Fruit fly (Drosophila melanogaster): ENCODE data around the gene Liprin-alpha.

Gene Liprin-alpha

DNA sequence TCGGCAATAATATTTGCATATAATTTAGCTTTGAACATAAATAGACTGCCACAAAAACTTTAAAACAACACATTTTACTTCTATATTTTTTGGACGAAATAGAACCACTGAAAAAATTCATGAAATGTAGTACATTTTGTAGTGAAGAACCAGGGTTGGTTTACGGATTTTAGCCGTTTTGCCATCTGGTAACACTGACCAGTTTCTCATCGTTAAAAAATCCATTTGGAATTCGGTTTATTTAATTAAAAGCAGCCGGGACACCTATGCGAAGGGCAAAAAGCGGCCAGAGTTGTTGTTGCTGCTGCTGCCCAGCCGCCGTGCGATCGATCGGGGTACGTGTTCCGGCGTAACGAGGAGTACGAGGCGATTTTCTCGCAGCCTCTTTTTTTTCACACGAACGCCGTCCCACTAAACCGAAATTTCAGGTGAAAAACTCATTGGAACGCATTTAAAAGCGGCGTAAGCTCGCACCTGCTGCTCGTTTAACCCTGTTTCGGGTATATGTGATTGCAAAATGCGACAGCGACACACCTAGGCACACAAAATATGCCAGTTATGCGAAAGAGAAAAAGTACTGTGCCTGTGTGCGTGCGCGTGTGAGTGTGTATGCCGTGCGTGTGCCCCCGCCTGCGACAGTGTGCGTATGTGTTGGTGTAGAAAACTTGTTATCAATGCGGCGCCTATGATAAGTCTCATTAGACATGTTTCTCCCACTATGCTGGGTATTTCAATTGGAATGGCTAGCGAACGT, at the start of gene Liprin-alpha:
TSS of gene Liprin-alpha (plus strand) at position 154 of the 754 bp plus-strand sequence.
- no peak for TF ChIP-seq GATAd (GFP tag; optimal IDR thresholded peaks at IDR 0.05)
- no peak for TF ChIP-seq Jra (GFP tag; optimal IDR thresholded peaks at IDR 0.05)
- peak; percentile 89 for TF ChIP-seq N (GFP tag; optimal IDR thresholded peaks at IDR 0.05)
- no peak for TF ChIP-seq foxo (GFP tag; optimal IDR thresholded peaks at IDR 0.05)
- no peak for TF ChIP-seq jim (GFP tag; optimal IDR thresholded peaks at IDR 0.05)
- peak; percentile 25 for TF ChIP-seq Abd-B (GFP tag; optimal IDR thresholded peaks at IDR 0.05)
- TF ChIP-seq dmrt93B (GFP tag; optimal IDR thresholded peaks at IDR 0.05), result no peak
- no peak for TF ChIP-seq ey (GFP tag; optimal IDR thresholded peaks at IDR 0.05)

DNA sequence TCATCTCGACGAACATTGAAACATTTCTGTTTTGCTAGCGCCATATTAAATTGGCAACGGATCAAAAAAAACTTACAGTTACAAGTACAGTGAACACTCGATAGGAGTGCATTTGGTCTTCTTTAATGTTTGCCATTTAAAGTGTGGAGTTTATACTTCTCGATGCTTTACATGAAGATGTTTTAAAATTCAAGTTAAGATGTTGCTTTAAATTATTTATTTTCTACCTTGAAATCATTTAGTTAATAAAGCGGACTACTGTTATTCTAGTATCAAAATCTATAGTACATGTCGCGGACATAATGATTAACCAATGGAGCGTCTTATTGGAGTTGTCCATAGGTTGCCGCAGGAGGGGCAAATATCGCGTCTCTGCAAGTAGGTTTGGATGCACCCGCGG, 47.2 kb upstream of the Liprin-alpha start, which contains the start of gene cort:
TSS of gene cort (minus strand) at position 101 of the 400 bp plus-strand sequence.
- TF ChIP-seq CG9705 (GFP tag; optimal IDR thresholded peaks at IDR 0.05) (no peak), pan (optimal IDR thresholded peaks at IDR 0.05) (no peak), Myc (optimal IDR thresholded peaks at IDR 0.05) (no peak)

DNA sequence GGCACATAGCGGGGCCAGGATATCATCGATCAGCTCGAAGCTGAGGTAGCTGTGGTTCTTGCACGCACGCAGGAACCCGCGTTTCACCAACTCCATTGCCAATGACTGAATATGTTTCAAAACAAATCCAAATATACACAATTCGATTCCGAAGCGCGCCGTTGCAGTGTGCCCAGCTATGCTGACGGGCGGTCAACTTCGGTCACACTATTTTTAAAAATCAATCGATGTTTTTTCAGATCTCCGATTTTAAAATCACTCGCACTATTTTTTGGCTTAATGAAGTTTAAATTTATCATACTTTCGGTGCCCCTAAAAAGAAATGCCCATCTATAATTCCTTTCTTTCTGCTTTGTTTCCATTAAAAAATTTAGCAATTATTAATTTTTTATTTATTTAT, 46.2 kb upstream of the Liprin-alpha start, which contains the start of gene Nse1:
TSS of gene Nse1 (minus strand) at position 173 of the 400 bp plus-strand sequence.
- TF ChIP-seq dmrt93B (GFP tag; optimal IDR thresholded peaks at IDR 0.05) (no peak), pan (optimal IDR thresholded peaks at IDR 0.05) (no peak), Myc (optimal IDR thresholded peaks at IDR 0.05) (no peak), Abd-B (GFP tag; optimal IDR thresholded peaks at IDR 0.05) (no peak)

DNA sequence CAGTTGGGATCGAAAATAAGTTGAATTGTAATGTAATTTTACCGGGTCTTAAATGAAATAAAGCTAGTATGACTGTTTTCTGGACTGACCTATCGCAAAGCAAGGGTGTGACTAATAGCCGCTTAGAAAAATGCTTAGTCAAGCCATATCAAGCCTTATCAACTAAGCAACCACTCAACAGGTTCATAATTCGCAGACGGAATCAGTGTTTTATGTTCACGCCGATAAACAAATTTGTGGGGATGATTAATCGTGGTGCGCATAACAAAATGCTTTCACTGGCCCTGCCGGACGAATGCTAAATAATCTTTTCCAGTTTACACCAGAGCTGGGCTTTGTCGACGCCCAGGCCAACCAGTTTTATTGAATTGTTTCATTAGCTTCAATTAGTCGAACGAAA, 40.8 kb upstream of the Liprin-alpha start:
- TF ChIP-seq ey (GFP tag; optimal IDR thresholded peaks at IDR 0.05), result no peak

DNA sequence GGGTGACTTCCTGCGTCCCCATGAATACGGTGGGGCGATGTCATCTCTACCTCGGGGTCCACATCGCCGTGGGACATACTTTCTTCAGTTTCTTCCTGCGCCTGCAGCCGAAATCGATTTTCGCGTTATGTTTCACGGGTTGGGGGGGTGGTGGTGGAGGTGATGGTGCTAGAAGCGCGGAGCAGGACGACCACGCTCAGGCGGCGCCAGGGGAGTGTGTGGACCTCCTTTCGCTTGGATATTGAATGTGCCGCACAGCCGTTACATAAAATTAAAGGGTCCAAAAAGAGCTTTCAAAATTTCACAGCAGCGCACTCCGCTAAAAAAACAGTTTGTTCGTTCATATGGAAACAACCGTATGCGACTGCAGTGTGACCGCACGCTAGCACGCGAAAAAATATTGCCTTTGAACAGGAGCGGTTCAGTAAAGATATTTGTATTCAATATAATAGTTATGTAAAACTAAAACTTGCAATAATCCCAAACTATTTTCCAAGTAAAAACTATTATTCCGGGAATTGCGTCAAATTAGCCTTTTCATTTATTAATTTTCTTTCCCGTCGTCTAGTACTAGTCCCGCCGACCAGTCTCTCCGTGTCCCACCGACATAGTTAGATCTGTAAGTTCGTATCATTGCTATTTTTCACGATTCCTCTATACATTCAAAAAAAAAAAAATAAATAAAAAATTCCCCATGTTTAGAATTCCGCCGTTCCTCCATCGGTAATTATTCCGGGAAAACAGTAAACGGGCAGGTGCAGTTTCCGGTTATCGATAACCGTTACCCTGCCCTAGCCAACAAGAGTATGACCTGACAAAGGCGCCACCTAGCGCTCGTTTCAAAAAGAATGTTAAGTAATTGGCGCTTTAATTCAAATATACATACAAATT, 39.5 kb upstream of the Liprin-alpha start, which contains the start of gene Nhe3:
TSS of gene Nhe3 (minus strand) at position 373 of the 891 bp plus-strand sequence.
- TF ChIP-seq Hnf4 (GFP tag; optimal IDR thresholded peaks at IDR 0.05), result peak; percentile 75
- no peak for TF ChIP-seq CrebA (GFP tag; optimal IDR thresholded peaks at IDR 0.05; ENCODE audit: borderline replicate concordance)
- TF ChIP-seq OdsH (GFP tag; optimal IDR thresholded peaks at IDR 0.05), result peak; percentile 82
- TF ChIP-seq HLH106 (tag; optimal IDR thresholded peaks at IDR 0.05), result peak; percentile 77
- peak; percentile 86 for TF ChIP-seq sv (GFP tag; optimal IDR thresholded peaks at IDR 0.05)
- TF ChIP-seq brk (GFP tag; optimal IDR thresholded peaks at IDR 0.05), result no peak
- TF ChIP-seq fru (GFP tag; optimal IDR thresholded peaks at IDR 0.05), result peak; percentile 42
- no peak for TF ChIP-seq Myc (optimal IDR thresholded peaks at IDR 0.05)
- peak; percentile 32 for TF ChIP-seq Vsx2 (GFP tag; optimal IDR thresholded peaks at IDR 0.05; ENCODE audit: partially characterized antibody)
- peak in 1 of 2 experiments; percentile 84 for TF ChIP-seq foxo (GFP tag; optimal IDR thresholded peaks at IDR 0.05)
- TF ChIP-seq Dif (GFP tag; optimal IDR thresholded peaks at IDR 0.05; ENCODE audit: partially characterized antibody), result no peak
- no peak for TF ChIP-seq usp (GFP tag; optimal IDR thresholded peaks at IDR 0.05)
- TF ChIP-seq ey (GFP tag; optimal IDR thresholded peaks at IDR 0.05), result peak; percentile 82
- no peak for TF ChIP-seq GATAd (GFP tag; optimal IDR thresholded peaks at IDR 0.05)
- TF ChIP-seq Rel (GFP tag; optimal IDR thresholded peaks at IDR 0.05), result no peak
- TF ChIP-seq Rel (tag; optimal IDR thresholded peaks at IDR 0.05), result peak; percentile 46
- no peak for TF ChIP-seq lola (GFP tag; optimal IDR thresholded peaks at IDR 0.05)
- TF ChIP-seq CG9705 (GFP tag; optimal IDR thresholded peaks at IDR 0.05), result peak; percentile 53
- peak; percentile 78 for TF ChIP-seq rgr (GFP tag; optimal IDR thresholded peaks at IDR 0.05)
- peak; percentile 24 for TF ChIP-seq sage (GFP tag; optimal IDR thresholded peaks at IDR 0.05)
- TF ChIP-seq Dfd (GFP tag; optimal IDR thresholded peaks at IDR 0.05), result no peak
- peak; percentile 63 for TF ChIP-seq psq (GFP tag; optimal IDR thresholded peaks at IDR 0.05)
- TF ChIP-seq Mio (GFP tag; optimal IDR thresholded peaks at IDR 0.05), result no peak
- peak; percentile 2 for TF ChIP-seq dmrt93B (GFP tag; optimal IDR thresholded peaks at IDR 0.05)
- TF ChIP-seq Sp1 (GFP tag; optimal IDR thresholded peaks at IDR 0.05), result peak; percentile 72
- no peak for TF ChIP-seq tai (GFP tag; optimal IDR thresholded peaks at IDR 0.05)
- peak; percentile 76 for TF ChIP-seq woc (GFP tag; optimal IDR thresholded peaks at IDR 0.05)
- no peak for TF ChIP-seq dl (GFP tag; optimal IDR thresholded peaks at IDR 0.05; ENCODE audit: insufficient read depth in 1 of 2, partially characterized antibody in 2 of 2)
- peak; percentile 85 for TF ChIP-seq h (GFP tag; optimal IDR thresholded peaks at IDR 0.05)
- TF ChIP-seq Jra (GFP tag; optimal IDR thresholded peaks at IDR 0.05), result peak; percentile 68
- no peak for TF ChIP-seq Hr78 (GFP tag; optimal IDR thresholded peaks at IDR 0.05)
- no peak for TF ChIP-seq pan (optimal IDR thresholded peaks at IDR 0.05)
- no peak for TF ChIP-seq N (GFP tag; optimal IDR thresholded peaks at IDR 0.05)
- no peak for TF ChIP-seq Abd-B (GFP tag; optimal IDR thresholded peaks at IDR 0.05)
- TF ChIP-seq jim (GFP tag; optimal IDR thresholded peaks at IDR 0.05), result peak; percentile 61
- TF ChIP-seq Hr83 (GFP tag; optimal IDR thresholded peaks at IDR 0.05; ENCODE audit: poor library complexity, severe bottlenecking), result peak; percentile 44
- TF ChIP-seq br (GFP tag; optimal IDR thresholded peaks at IDR 0.05), result peak; percentile 80
